Fruit fly (Drosophila melanogaster) whole organism, embryonic: ENCODE results near the gene Spase25.

ENCODE experiments used
- Bteb2 ChIP-seq: fragments of 200-800 bp; sonication (Bioruptor generic); optimal IDR thresholded peaks from 2 replicates; lab custom pipeline; 2016; ENCODE audit warnings: missing biosample characterization, missing genetic modification characterization
- CG10462 ChIP-seq: fragments of 200-800 bp; sonication (Bioruptor generic); optimal IDR thresholded peaks from 2 replicates; lab custom pipeline; 2016; ENCODE audit warnings: missing biosample characterization, missing genetic modification characterization
- CG11504 ChIP-seq: fragments of 200-800 bp; sonication (Bioruptor generic); optimal IDR thresholded peaks from 3 replicates; lab custom pipeline; 2019; ENCODE audit warnings: missing biosample characterization, mild to moderate bottlenecking, missing genetic modification characterization, moderate library complexity
- CG15073 ChIP-seq: fragments of 200-800 bp; sonication (Bioruptor generic); optimal IDR thresholded peaks from 2 replicates; lab custom pipeline; 2016; ENCODE audit warnings: missing biosample characterization, missing genetic modification characterization
- CG17361 ChIP-seq: fragments of 200-800 bp; sonication (Bioruptor generic); IDR thresholded peaks from 3 replicates; pipeline ENCODE4 v1.3.6; 2022; ENCODE audit warnings: missing biosample characterization, missing genetic modification characterization
- CG17385 ChIP-seq: fragments of 200-800 bp; sonication (Bioruptor generic); optimal IDR thresholded peaks from 3 replicates; lab custom pipeline; 2018; ENCODE audit warnings: missing biosample characterization, mild to moderate bottlenecking, missing genetic modification characterization
- CG2712 ChIP-seq: fragments of 200-800 bp; optimal IDR thresholded peaks from 3 replicates; lab custom pipeline; 2019; ENCODE audit warnings: missing biosample characterization, mild to moderate bottlenecking, missing genetic modification characterization, moderate library complexity
- CG3407 ChIP-seq: fragments of 200-800 bp; sonication (Bioruptor generic); optimal IDR thresholded peaks from 2 replicates; lab custom pipeline; 2018; ENCODE audit warnings: missing biosample characterization, mild to moderate bottlenecking, missing genetic modification characterization
- CG43689 ChIP-seq: fragments of 200-800 bp; sonication (Bioruptor generic); IDR thresholded peaks from 2 replicates; pipeline ENCODE4 v1.3.6; 2022; ENCODE audit warnings: missing biosample characterization, missing genetic modification characterization
- CG4404 ChIP-seq: fragments of 200-800 bp; sonication (Bioruptor generic); IDR thresholded peaks from 2 replicates; pipeline ENCODE4 v1.3.6; 2022; ENCODE audit warnings: missing biosample characterization, missing genetic modification characterization
- CG4707 ChIP-seq: fragments of 200-800 bp; sonication (Bioruptor generic); optimal IDR thresholded peaks from 2 replicates; lab custom pipeline; 2018; ENCODE audit warnings: missing biosample characterization, mild to moderate bottlenecking, missing genetic modification characterization, moderate library complexity
- CG4820 ChIP-seq: fragments of 200-800 bp; sonication (Bioruptor generic); optimal IDR thresholded peaks from 3 replicates; lab custom pipeline; 2016; ENCODE audit warnings: missing biosample characterization, missing genetic modification characterization
- CG6175 ChIP-seq: fragments of 200-800 bp; sonication (Bioruptor generic); IDR thresholded peaks from 3 replicates; pipeline ENCODE4 v1.3.6; 2022; ENCODE audit warnings: missing biosample characterization, missing genetic modification characterization
- CG9797 ChIP-seq: fragments of 200-800 bp; sonication (Bioruptor generic); optimal IDR thresholded peaks from 3 replicates; lab custom pipeline; 2018; ENCODE audit warnings: missing biosample characterization, mild to moderate bottlenecking, missing genetic modification characterization
- Dip3 ChIP-seq: fragments of 200-800 bp; sonication (Bioruptor generic); optimal IDR thresholded peaks from 3 replicates; lab custom pipeline; 2016; ENCODE audit warnings: missing biosample characterization, missing genetic modification characterization
- Dref ChIP-seq: fragments of 200-800 bp; sonication (Bioruptor generic); IDR thresholded peaks from 2 replicates; pipeline ENCODE4 v1.3.6; 2022; ENCODE audit warnings: missing biosample characterization, missing genetic modification characterization
- Hr3 ChIP-seq: fragments of 200-800 bp; sonication (Bioruptor generic); optimal IDR thresholded peaks from 3 replicates; lab custom pipeline; 2016; ENCODE audit warnings: missing biosample characterization, missing genetic modification characterization
- MESR4 ChIP-seq: fragments of 200-800 bp; sonication (Bioruptor generic); optimal IDR thresholded peaks from 2 replicates; lab custom pipeline; 2018; ENCODE audit warnings: missing biosample characterization, mild to moderate bottlenecking, missing genetic modification characterization, moderate library complexity
- Mrtf ChIP-seq: fragments of 200-800 bp; sonication (Bioruptor generic); IDR thresholded peaks from 3 replicates; pipeline ENCODE4 v1.3.6; 2022; ENCODE audit warnings: missing biosample characterization, missing genetic modification characterization
- NC2β ChIP-seq: fragments of 200-800 bp; sonication (Bioruptor generic); optimal IDR thresholded peaks from 2 replicates; lab custom pipeline; 2016; ENCODE audit warnings: missing biosample characterization, missing genetic modification characterization
- Opbp ChIP-seq: fragments of 200-800 bp; sonication (Bioruptor generic); IDR thresholded peaks from 3 replicates; pipeline ENCODE4 v1.3.6; 2022; ENCODE audit warnings: missing biosample characterization, missing genetic modification characterization; ENCODE audit not compliant: partially characterized antibody
- Poxn ChIP-seq: fragments of 200-800 bp; sonication (Bioruptor generic); IDR thresholded peaks from 2 replicates; pipeline ENCODE4 v1.3.6; 2022; ENCODE audit warnings: missing biosample characterization, missing genetic modification characterization
- Rfx ChIP-seq: fragments of 200-800 bp; sonication (Bioruptor generic); IDR thresholded peaks from 2 replicates; pipeline ENCODE4 v1.3.6; 2022; ENCODE audit warnings: missing biosample characterization, missing genetic modification characterization
- Side ChIP-seq: fragments of 200-800 bp; sonication (Bioruptor generic); optimal IDR thresholded peaks from 2 replicates; lab custom pipeline; 2016; ENCODE audit warnings: missing biosample characterization, missing genetic modification characterization
- Six4 ChIP-seq: fragments of 200-800 bp; sonication (Bioruptor generic); optimal IDR thresholded peaks from 2 replicates; lab custom pipeline; 2016; ENCODE audit warnings: missing biosample characterization, missing genetic modification characterization
- Vsx1 ChIP-seq: fragments of 200-800 bp; sonication (Bioruptor generic); optimal IDR thresholded peaks from 2 replicates; lab custom pipeline; 2017; ENCODE audit warnings: missing biosample characterization, mild to moderate bottlenecking, missing genetic modification characterization, missing genetic modification reagents
- Xrp1 ChIP-seq: fragments of 200-800 bp; sonication (Bioruptor generic); IDR thresholded peaks from 2 replicates; pipeline ENCODE4 v1.3.6; 2022; ENCODE audit warnings: missing biosample characterization, missing genetic modification characterization
- YL-1 ChIP-seq: fragments of 200-800 bp; sonication (Bioruptor generic); optimal IDR thresholded peaks from 3 replicates; lab custom pipeline; 2017; ENCODE audit warnings: missing biosample characterization, mild to moderate bottlenecking, missing genetic modification characterization
- ash1 ChIP-seq: fragments of 200-800 bp; sonication (Bioruptor generic); optimal IDR thresholded peaks from 2 replicates; lab custom pipeline; 2018; ENCODE audit warnings: missing biosample characterization, mild to moderate bottlenecking, missing genetic modification characterization
- bbx ChIP-seq: fragments of 200-800 bp; sonication (Bioruptor generic); IDR thresholded peaks from 2 replicates; pipeline ENCODE4 v1.3.6; 2022; ENCODE audit warnings: missing biosample characterization, missing genetic modification characterization; ENCODE audit not compliant: partially characterized antibody
- bsh ChIP-seq, 2 experiments: fragments of 200-800 bp; sonication (Bioruptor generic); optimal IDR thresholded peaks; 2 replicates each; lab custom pipeline; 2017 to 2018; ENCODE audit warnings: mild to moderate bottlenecking in 2 of 2, missing biosample characterization in 2 of 2, missing genetic modification characterization in 2 of 2, moderate library complexity in 1 of 2
- eve ChIP-seq, 2 experiments: fragments of >200 bp; optimal IDR thresholded peaks; 2 replicates each; lab custom pipeline; 2017; ENCODE audit warnings: missing biosample characterization in 2 of 2, missing genetic modification characterization in 2 of 2
- fd102C ChIP-seq: fragments of 200-800 bp; sonication (Bioruptor generic); optimal IDR thresholded peaks from 2 replicates; lab custom pipeline; 2018; ENCODE audit warnings: missing biosample characterization, mild to moderate bottlenecking, missing genetic modification characterization, moderate library complexity
- fd3F ChIP-seq: fragments of 200-800 bp; sonication (Bioruptor generic); optimal IDR thresholded peaks from 2 replicates; lab custom pipeline; 2018; ENCODE audit warnings: missing biosample characterization, mild to moderate bottlenecking, missing genetic modification characterization, moderate library complexity
- kni ChIP-seq: fragments of 200-800 bp; sonication (Bioruptor generic); optimal IDR thresholded peaks from 3 replicates; lab custom pipeline; 2017; ENCODE audit warnings: mild to moderate bottlenecking, missing biosample characterization, missing genetic modification reagents, missing genetic modification characterization
- lab ChIP-seq: fragments of 200-800 bp; sonication (Bioruptor generic); optimal IDR thresholded peaks from 3 replicates; lab custom pipeline; 2017; ENCODE audit warnings: missing biosample characterization, missing genetic modification characterization, mild to moderate bottlenecking, moderate library complexity, missing genetic modification reagents
- nerfin-1 ChIP-seq: fragments of 200-800 bp; sonication (Bioruptor generic); optimal IDR thresholded peaks from 3 replicates; lab custom pipeline; 2019; ENCODE audit warnings: missing biosample characterization, mild to moderate bottlenecking, missing genetic modification characterization, moderate library complexity
- nmo ChIP-seq: fragments of 200-800 bp; sonication (Bioruptor generic); optimal IDR thresholded peaks from 2 replicates; lab custom pipeline; 2018; ENCODE audit warnings: missing biosample characterization, mild to moderate bottlenecking, missing genetic modification characterization, moderate library complexity
- nom ChIP-seq: fragments of 200-800 bp; sonication (Bioruptor generic); optimal IDR thresholded peaks from 2 replicates; lab custom pipeline; 2017; ENCODE audit warnings: missing biosample characterization, missing genetic modification characterization, mild to moderate bottlenecking, moderate library complexity, missing genetic modification reagents
- onecut ChIP-seq: fragments of 200-800 bp; sonication (Bioruptor generic); IDR thresholded peaks from 2 replicates; pipeline ENCODE4 v1.3.6; 2022; ENCODE audit warnings: missing biosample characterization, missing genetic modification characterization
- prd ChIP-seq, 3 experiments: fragments of >200 bp in 2 of 3; fragments of 200-800 bp in 1 of 3; sonication (Bioruptor generic) in 1 of 3; optimal IDR thresholded peaks in 2 of 3; IDR thresholded peaks in 1 of 3; 2 replicates in 2 of 3; 3 replicates in 1 of 3; pipeline versions ENCODE4 v1.3.6 to Lab custom; 2017 to 2022; ENCODE audit warnings: missing biosample characterization in 1 of 3, missing genetic modification characterization in 1 of 3
- rib ChIP-seq: fragments of 200-800 bp; sonication (Bioruptor generic); IDR thresholded peaks from 2 replicates; pipeline ENCODE4 v1.3.6; 2022; ENCODE audit warnings: missing biosample characterization, missing genetic modification characterization
- slp2 ChIP-seq: fragments of 200-800 bp; sonication (Bioruptor generic); optimal IDR thresholded peaks from 2 replicates; lab custom pipeline; 2016; ENCODE audit warnings: missing biosample characterization, missing genetic modification characterization
- sr ChIP-seq: fragments of 200-800 bp; sonication (Bioruptor generic); IDR thresholded peaks from 3 replicates; pipeline ENCODE4 v1.3.6; 2022; ENCODE audit warnings: missing biosample characterization, missing genetic modification characterization
- tio ChIP-seq: fragments of 200-800 bp; sonication (Bioruptor generic); optimal IDR thresholded peaks from 2 replicates; lab custom pipeline; 2017; ENCODE audit warnings: missing biosample characterization, missing genetic modification characterization, inconsistent platforms
- twi ChIP-seq: fragments of 200-800 bp; optimal IDR thresholded peaks from 2 replicates; lab custom pipeline; 2019; ENCODE audit warnings: missing biosample characterization, mild to moderate bottlenecking, missing genetic modification characterization, moderate library complexity
- usp ChIP-seq: fragments of >200 bp; optimal IDR thresholded peaks from 2 replicates; lab custom pipeline; 2017; ENCODE audit warnings: missing biosample characterization, missing genetic modification characterization
- wdn ChIP-seq: fragments of 200-800 bp; sonication (Bioruptor generic); IDR thresholded peaks from 2 replicates; pipeline ENCODE4 v1.3.6; 2022; ENCODE audit warnings: missing biosample characterization, missing genetic modification characterization
- zen ChIP-seq: fragments of 200-800 bp; sonication (Bioruptor generic); optimal IDR thresholded peaks from 3 replicates; lab custom pipeline; 2018; ENCODE audit warnings: missing biosample characterization, mild to moderate bottlenecking, missing genetic modification characterization, moderate library complexity

Spase25 gene

DNA sequence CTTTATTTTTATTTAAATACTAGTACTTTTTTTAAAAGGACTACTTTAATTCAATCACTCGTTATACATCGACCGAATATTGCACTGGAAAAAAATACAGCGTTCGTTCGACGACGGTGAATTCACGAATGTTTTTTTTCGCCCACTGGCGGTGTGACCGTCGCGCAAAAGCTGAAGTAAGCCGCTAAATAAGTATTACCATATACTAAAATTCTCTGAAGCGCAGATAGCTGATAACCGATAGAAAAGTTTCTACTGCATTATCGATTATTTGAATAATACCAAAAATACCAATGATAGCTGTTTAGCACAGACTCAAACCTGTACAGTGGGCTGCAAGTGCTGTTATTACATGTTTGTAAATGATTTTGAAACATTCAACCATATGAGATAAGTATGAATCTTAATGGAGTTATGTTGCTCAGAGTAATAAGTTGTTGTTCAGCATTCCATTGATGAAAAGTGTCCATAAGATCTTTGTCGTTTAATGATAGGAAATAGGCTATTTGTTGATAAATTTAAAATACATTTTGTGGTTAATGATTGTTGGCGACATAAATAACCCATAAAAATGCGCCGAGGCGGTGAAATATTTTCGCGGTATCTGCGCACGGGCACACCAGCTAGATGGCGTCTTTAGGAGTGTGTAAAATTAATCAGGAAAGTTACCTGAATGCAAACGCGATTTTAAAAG is 30.7 kb upstream of the Spase25 start, which contains the start of the genes Evi5 and HP5 (continued):
- no peak for TF ChIP-seq Bteb2 (GFP tag; lab: Kevin White, UChicago)
- peak; percentile 61; the same call in 2 of the 3 replicates for TF ChIP-seq CG17361 (GFP tag; lab: Robert Waterston, UW)
- TF ChIP-seq YL-1 (GFP tag; lab: Kevin White, UChicago): no peak
- TF ChIP-seq CG10462: no peak
- peak; percentile 79 for TF ChIP-seq nmo (GFP tag; lab: Kevin White, UChicago)
- no peak for TF ChIP-seq CG43689 (GFP tag; lab: Robert Waterston, UW)
- peak; percentile 17; the same call in 1 of the 3 replicates for TF ChIP-seq Opbp
- TF ChIP-seq MESR4 (GFP tag; lab: Kevin White, UChicago): peak; percentile 63
- peak; percentile 87 for TF ChIP-seq CG9797 (GFP tag; lab: Kevin White, UChicago)
- no peak for TF ChIP-seq ash1
- TF ChIP-seq onecut (GFP tag; lab: Robert Waterston, UW): peak; percentile 53
- TF ChIP-seq fd3F: no peak
- no peak for TF ChIP-seq usp (GFP tag; lab: Kevin White, UChicago)
- peak; percentile 74 for TF ChIP-seq Dref (GFP tag; lab: Robert Waterston, UW)
- no peak for TF ChIP-seq zen
- no peak for TF ChIP-seq nerfin-1 (tag; lab: Kevin White, UChicago)
- TF ChIP-seq CG6175 (GFP tag; lab: Robert Waterston, UW): peak; percentile 54; the same call in 1 of the 3 replicates
- peak; percentile 51 for TF ChIP-seq CG2712 (tag; lab: Kevin White, UChicago)
- TF ChIP-seq kni (GFP tag; lab: Kevin White, UChicago): no peak
- peak; percentile 81 for TF ChIP-seq Rfx (GFP tag; lab: Robert Waterston, UW)
- no peak for TF ChIP-seq sr (GFP tag; lab: Robert Waterston, UW)
- no peak for TF ChIP-seq Six4 (GFP tag; lab: Kevin White, UChicago)
- TF ChIP-seq Mrtf (GFP tag; lab: Robert Waterston, UW): peak; percentile 65; the same call in 1 of the 3 replicates
- TF ChIP-seq prd (optimal IDR thresholded peaks at IDR 0.05; lab: Kevin White, UChicago): no peak
- TF ChIP-seq prd (GFP tag; IDR thresholded peaks at IDR 0.05; lab: Robert Waterston, UW): peak; percentile 80
- TF ChIP-seq Hr3 (GFP tag; lab: Kevin White, UChicago): peak; percentile 26
- TF ChIP-seq lab (GFP tag; lab: Kevin White, UChicago): peak; percentile 36
- TF ChIP-seq CG4404: peak; percentile 64
- peak; percentile 56 for TF ChIP-seq bbx (GFP tag; lab: Robert Waterston, UW)
- TF ChIP-seq bsh (GFP tag; optimal IDR thresholded peaks at IDR 0.05; lab: Kevin White, UChicago): peak in 1 of 2 experiments; percentile 7
- TF ChIP-seq CG4820 (GFP tag; lab: Kevin White, UChicago): no peak
- no peak for TF ChIP-seq fd102C
- peak; percentile 61 for TF ChIP-seq CG4707 (GFP tag; lab: Kevin White, UChicago)
- TF ChIP-seq nom: peak; percentile 60
- no peak for TF ChIP-seq CG15073 (GFP tag; lab: Kevin White, UChicago)
- peak; percentile 5 for TF ChIP-seq Side (GFP tag; lab: Kevin White, UChicago)
- no peak for TF ChIP-seq twi (tag; lab: Kevin White, UChicago)
- TF ChIP-seq eve (GFP tag; optimal IDR thresholded peaks at IDR 0.05; lab: Kevin White, UChicago): peak in 1 of 2 experiments; percentile 32
- TF ChIP-seq Vsx1: no peak
- TF ChIP-seq slp2 (GFP tag; lab: Kevin White, UChicago): peak; percentile 27
- peak; percentile 63 for TF ChIP-seq CG11504 (tag; lab: Kevin White, UChicago)
- no peak for TF ChIP-seq CG17385
- no peak for TF ChIP-seq CG3407 (GFP tag; lab: Kevin White, UChicago)
- TF ChIP-seq wdn (GFP tag; lab: Robert Waterston, UW): peak; percentile 27; the same call in 1 of the 2 replicates
- no peak for TF ChIP-seq rib (GFP tag; lab: Robert Waterston, UW)
- TF ChIP-seq Dip3: peak; percentile 1
- TF ChIP-seq NC2β (GFP tag; lab: Kevin White, UChicago): peak; percentile 24
- TF ChIP-seq Xrp1 (GFP tag; lab: Robert Waterston, UW): peak; percentile 55
- TF ChIP-seq Poxn (GFP tag; lab: Robert Waterston, UW): no peak
- TF ChIP-seq tio: peak; percentile 33
